Fruit fly (Drosophila melanogaster): ENCODE measurements around the gene BTBD9.

BTBD9 gene

DNA sequence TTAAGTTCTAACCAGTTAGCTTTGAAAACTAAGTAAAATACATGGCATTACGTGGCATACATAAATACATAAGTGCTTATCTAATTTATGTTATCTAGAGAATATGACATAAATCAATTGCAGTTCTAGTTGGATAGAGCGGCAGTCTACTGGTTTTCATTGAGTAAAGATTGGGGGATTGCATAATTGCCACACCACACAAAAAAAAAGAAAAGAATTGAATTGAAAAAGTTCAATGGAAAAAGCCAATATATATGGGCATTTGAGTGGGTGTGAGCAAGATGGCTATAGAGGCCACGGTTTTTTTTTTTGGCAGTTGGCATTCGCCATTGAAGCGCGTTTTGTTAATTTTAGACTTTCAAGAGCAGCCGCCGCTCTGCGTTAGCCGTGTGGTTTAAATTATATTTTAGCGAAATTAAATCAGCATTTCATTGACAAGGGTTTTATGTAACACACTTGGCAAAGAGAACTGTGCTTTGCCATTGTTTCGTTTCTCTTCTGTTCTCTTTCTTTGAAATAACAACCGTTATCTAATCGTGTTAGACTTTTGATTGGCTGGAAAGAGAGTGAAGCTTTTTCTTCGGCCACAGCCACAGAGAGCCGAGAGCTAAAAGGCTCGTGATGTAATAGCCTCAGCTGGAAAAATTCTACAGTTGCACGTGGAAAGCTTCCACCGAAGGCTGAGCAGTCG, 15.2 kb downstream of the BTBD9 start:
- TF ChIP-seq noc (tag; optimal IDR thresholded peaks at IDR 0.05), result peak; percentile 9

DNA sequence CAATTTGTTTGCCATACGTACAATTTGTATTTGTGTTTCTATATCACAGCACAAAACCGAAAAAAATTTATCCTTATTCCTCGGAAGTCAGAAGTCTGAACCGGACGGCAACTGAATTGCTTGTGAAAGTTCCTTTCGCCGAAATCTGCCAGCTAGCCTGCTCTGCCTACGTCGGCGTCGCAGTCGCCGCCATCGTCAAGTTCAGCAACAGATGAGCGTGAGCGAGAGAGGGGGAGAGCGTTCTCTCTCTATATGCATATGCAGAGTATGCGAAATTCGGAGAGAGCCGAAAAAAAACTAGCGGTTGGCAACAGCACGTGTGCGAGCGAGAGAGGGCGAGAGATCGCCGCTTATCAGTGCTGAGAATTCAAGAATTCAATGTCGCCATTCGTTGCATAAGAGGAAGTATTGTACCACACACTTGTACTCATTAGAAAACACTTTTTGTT, 16.0 kb downstream of the BTBD9 start:
- peak; percentile 8 for TF ChIP-seq noc (tag; optimal IDR thresholded peaks at IDR 0.05)

DNA sequence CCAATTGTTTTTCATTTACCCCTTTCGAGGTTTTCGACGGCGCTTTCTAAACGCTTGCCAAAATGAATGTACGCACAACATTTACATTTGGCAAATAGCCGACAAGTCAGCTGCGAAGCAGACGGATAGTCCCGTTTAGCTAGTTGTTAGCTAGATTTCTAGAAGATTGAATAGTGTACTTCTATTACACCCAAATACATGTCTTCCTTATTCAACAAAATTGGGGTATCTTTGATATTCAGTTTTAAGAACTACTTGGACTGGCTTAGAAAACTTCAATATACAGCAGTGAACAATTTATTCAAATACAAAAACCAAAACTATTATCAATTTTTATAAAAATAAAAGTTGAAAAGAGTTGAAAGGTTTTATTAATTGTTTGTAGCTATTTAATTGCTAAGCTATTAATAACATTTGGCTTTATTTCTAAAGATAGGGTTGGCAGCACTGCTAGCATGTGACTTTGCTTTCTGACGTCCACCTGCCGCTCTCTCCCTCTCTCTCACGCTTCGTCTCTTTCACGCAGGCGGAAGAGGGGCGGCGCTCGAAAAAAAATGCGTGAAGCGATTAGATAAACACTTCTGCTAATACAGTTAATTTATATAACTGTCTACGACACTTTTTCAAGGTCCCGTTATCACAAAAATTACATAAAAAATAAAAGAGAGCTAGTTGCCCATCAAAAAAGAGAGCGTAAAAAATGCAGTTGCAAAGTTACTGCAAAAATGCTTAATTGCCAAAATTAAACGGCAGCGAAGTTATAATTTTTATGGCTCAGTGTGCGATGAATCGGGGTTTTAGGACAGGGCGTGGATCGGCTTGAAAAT, 16.7 kb downstream of the BTBD9 start:
- no peak for TF ChIP-seq noc (tag; optimal IDR thresholded peaks at IDR 0.05)

DNA sequence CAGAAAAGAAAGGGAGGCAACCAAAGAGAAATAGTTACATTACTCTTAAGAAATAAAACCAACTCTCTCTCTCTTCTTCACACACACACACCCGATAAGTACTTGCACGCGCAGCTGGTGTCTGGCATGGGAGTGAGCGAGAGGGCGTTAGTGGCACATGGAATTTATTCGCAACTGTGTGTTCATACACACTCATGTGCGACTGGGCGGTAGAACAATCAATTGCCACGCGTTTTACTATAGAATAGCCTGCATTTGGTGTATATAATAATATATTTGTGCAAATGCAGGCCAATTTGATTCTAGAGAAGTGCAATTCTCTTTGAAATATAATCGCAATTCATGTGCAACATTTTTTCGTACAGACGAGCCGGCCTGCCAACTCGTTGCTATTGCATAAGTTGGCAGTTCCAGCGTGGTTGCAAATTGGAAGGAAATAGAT, 17.6 kb downstream of the BTBD9 start:
- peak; percentile 26 for TF ChIP-seq noc (tag; optimal IDR thresholded peaks at IDR 0.05)

DNA sequence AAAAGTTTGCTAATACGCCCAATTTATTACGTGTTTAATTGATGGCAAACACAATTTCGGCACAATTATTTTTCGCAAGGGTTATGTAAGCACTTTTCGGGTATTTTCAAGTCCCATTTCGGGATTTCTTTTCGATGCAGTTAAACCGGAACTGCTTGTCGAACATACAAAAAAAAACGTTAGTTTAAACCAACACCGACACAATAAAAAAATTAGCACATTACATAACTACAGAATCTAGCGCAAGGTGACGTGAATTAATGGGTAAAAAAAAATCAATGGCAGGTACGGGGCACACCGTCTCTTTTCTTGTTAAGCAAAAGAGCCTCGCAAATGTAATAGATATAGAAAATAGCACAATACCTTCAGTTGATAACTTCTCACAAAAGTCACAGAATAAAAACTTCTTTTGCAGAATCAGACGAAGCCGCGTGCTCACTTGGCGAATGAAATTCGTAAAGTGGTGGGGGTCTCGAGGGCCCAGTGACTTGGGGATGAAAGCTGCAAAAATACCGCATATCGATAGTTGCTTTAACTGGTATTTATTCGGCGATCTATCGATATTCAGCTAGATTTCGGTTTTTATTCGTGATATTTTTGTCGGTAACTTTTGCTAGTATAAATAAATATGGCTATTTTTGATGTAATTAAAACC, 18.2 kb downstream of the BTBD9 start, which contains the start of the genes Ant2 and sesB:
Gene Ant2 (minus strand): TSS at position 465 of the 655 bp plus-strand sequence.
Gene sesB (minus strand): TSS at position 516 of the 655 bp plus-strand sequence.
- TF ChIP-seq noc (tag; optimal IDR thresholded peaks at IDR 0.05), result no peak

DNA sequence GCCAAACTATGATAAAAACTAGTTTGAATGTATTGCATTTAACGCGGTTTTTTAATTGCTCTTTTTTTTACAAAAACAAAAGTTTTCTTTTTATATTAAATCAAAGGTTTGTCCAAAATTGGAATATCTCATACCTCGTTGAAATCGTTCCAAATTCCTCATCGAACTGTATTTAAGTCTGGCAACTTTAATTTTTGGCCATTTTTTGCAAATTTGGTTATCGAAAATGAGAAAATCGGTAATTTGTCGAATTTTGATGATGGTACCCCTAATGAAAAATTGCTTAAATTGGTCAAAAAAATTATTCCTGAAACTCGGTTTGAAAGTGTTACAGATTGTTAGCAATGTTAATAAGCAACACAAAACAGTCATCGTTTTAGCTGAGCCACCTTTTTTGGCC, 19.0 kb downstream of the BTBD9 start:
- TF ChIP-seq noc (tag; optimal IDR thresholded peaks at IDR 0.05), result no peak

DNA sequence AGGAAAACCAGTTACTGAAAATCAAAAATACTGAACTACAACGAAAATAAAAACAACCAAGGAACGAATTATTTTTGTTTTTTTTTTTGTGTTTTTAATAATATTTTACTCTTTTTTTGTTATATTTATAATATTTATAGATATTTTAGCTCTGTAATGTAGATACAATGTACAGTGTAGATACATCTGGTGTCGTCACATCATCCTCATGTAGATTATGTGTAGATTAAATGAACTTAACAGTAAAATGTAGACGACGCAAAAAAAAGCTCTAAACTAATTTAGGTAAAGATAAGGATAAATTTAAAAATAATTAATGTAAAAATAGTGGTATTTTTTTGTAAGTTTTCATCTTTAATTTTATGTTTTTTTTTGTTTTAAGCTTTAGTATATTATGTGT, 20.9 kb downstream of the BTBD9 start:
- no peak for TF ChIP-seq noc (tag; optimal IDR thresholded peaks at IDR 0.05)

DNA sequence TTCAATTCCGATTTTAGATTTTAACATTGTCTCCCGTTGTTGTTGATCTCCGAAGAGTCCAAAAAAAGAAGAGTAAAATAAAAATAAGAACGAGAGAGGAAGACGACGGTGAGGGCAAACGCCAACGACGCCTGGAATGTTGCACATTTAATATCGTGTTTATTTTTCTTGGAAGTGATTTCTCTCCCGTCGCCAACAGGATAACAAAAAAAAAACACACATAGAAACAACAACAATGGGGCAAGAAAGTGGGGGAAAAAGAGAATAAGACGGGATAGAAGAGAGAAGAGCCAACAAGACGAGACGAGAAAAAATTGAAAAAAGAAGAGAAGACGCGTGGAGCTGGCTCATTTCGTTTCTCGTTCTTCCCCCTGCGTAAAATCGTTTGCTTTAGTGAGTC, 32.7 kb downstream of the BTBD9 start:
- TF ChIP-seq noc (tag; optimal IDR thresholded peaks at IDR 0.05), result no peak

DNA sequence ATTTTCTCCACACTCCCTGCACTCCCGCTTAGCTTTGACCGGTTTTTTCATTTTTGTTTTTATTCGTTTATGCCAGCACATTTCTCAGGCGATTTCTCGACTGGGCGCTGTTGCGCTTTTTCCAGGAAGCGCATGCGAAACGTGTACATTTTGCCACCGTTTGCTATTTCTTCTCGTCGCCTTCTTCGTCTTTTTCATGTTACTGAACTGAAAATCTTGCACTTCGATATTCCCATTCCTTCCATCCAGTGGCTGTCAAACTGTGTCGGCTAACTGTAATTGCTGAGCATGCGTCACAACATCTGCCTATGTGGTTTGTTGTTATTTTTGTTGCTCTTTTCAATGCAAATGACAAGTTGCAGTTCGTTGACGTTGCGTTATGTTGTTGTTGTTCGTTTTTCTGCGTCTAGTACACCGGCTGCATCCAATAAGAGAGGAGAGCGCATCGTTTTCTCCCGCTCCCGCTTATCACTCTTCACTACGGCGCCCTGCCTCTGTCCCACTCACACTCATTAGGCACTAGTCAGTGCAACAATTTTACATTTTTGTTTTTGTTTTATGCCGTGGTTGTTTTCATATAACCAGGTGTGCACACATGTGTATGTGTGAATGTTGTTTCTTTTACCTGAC, 33.6 kb downstream of the BTBD9 start:
- no peak for TF ChIP-seq noc (tag; optimal IDR thresholded peaks at IDR 0.05)

DNA sequence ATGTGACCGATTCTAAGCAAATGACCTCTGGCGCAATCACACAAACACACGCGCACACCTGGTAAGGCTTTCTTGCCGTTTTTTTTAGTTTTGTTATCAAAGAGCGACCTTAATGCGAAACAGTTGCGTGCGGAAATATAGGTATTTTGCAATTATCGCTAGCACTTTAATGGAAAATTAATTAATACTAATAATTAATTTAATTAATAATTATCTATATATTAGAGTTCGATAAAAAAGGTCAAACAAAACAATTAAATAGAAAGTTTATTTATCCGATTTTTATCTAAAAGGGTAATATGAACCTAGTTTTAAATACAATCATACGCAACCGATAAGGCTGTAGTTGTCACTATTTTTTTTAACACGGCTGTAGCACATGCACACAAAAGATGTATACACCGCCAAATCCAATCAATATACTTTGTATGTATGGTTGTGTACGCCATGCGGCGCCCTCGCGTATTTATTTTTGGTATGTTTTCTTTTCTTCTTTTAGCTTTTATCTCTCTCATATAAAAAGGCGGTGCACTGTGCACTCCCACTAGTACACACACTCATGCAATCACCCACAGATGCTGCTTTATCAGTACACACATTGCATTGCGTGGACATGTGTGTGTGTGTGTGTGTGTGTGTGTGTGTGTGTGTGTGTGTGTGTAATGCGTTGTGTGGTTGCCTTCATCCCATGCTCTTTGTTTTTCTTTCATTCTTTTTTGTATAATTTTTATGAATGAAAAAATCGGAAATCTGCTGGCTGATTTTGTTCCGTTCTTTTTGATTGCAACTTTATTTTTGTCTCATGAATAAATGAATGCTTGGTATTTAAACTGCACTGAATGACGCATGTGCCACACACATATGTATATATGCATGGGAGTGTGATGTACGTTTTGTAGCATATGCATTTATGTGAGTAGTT, 34.4 kb downstream of the BTBD9 start:
- TF ChIP-seq noc (tag; optimal IDR thresholded peaks at IDR 0.05), result no peak

DNA sequence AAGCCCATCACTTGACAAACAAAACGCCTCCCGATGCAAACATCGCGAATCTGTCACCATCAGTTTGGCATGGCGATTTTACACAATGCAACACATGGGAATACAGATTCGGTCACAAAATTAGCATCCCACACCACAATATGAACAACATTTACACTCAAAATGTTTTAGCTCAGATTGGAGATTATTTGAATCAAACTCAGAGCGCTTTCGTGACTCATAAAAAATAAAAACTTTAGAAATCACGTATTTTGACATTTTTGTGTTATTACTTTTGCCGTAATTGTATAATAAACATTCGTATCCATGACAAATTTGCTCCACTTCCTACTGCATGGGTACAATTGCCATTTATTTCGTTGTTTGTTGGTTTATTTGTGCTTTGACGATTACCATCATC, 35.7 kb downstream of the BTBD9 start:
- TF ChIP-seq noc (tag; optimal IDR thresholded peaks at IDR 0.05), result no peak

DNA sequence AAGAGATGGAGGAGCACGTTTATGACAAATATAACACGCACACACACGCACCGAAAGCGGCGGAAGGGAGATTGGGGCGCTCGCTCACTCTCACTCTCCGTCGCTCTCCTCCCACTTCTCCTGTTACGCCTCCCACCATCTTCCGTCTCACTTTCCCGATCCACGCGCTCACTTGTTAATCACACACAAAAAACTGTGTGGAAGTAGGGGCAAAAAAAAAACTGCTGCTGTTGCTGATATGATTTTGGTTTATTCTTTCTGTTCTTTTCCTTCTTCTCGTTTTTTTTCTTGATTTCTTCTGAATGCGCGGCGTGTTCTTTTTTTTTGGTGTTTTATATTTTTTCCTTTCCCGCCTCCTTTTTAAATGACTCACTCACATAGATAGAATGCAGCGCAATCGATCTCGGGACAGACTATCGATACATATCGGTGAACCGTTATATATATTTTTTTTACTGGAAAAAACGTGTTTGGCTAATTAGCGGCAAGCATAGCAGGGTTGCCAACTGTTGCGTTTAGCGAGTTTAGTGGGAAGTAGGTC, 37.4 kb downstream of the BTBD9 start:
- TF ChIP-seq noc (tag; optimal IDR thresholded peaks at IDR 0.05), result peak; percentile 62

DNA sequence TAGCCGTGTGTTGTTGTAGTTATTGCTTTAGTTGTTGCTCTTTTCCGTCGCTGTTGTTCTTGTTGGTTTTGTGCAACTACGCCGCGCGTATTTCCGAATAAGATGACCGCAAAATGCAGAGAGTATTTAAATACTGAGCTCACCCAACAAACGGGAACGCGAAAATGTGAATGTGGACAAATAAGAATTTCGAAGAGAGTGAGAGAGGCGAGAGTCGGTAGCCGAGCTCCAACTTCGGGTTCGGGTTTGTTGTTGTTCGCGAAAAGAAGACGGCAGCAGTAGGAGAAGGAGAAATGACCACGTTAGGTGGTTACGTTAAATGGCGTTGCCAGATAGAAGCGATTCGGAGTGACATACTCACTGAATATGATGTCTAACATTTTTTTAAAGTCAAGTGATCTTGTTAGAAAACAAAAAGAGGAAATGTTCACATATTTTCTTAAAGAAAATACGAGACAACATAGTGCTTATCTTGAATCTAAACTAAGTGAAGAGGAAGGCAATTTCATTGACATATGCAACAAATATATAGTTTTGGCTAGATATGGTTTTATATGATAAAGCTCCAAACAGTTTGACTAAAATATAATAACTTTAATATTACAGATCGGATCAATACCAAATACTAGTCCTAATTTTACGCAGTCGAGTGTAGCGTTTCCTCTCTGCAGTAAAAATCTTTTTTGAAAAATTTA, 38.5 kb downstream of the BTBD9 start:
- TF ChIP-seq noc (tag; optimal IDR thresholded peaks at IDR 0.05), result no peak

DNA sequence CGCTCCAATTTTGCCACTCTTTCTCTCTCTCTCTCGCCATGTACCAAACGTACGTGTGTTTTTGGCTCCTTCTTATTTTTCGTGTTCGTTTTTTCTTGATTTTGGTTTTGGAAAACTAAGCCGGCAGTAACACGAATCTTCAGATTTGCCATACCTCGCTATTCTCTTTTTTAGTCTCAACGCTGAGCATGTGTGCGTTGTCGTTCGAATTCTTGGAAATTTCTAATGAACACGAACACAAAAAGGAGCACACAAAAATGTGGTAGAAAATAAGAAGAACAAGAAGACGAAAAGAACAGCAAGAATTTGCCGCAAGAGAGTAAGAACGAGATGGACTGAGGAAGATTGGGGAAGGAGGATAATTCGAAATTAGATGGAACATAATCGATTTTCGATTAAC, 40.3 kb downstream of the BTBD9 start:
- TF ChIP-seq noc (tag; optimal IDR thresholded peaks at IDR 0.05), result no peak
